Worm (Caenorhabditis elegans) whole organism, L3 larva: Measurements from ENCODE around the gene hda-2.

ENCODE experiments used
- ZK546.5 ChIP-seq: sonication (generic microtip); optimal IDR thresholded peaks from 2 replicates; lab custom pipeline; 2017; ENCODE audit warnings: missing biosample characterization, missing genetic modification characterization
- fkh-10 ChIP-seq: sonication (generic microtip); optimal IDR thresholded peaks from 2 replicates; lab custom pipeline; 2017; ENCODE audit warnings: missing biosample characterization, missing genetic modification reagents, missing genetic modification characterization
- hmg-11 ChIP-seq: sonication (generic microtip); optimal IDR thresholded peaks from 2 replicates; lab custom pipeline; 2016; ENCODE audit warnings: missing genetic modification characterization, missing compliant biosample characterization
- nhr-237 ChIP-seq: fragments of 150-350 bp; optimal IDR thresholded peaks from 2 replicates; lab custom pipeline; 2014; ENCODE audit warnings: missing biosample characterization, missing genetic modification characterization
- skn-1 ChIP-seq: fragments of 150-350 bp; optimal IDR thresholded peaks from 2 replicates; lab custom pipeline; 2014; ENCODE audit warnings: missing biosample characterization, missing genetic modification characterization
- snpc-4 ChIP-seq: fragments of 150-350 bp; optimal IDR thresholded peaks from 2 replicates; lab custom pipeline; 2014; ENCODE audit warnings: missing biosample characterization, missing genetic modification characterization
- ztf-11 ChIP-seq: fragments of 150-350 bp; optimal IDR thresholded peaks from 2 replicates; lab custom pipeline; 2014; ENCODE audit warnings: missing biosample characterization, missing genetic modification characterization

DNA sequence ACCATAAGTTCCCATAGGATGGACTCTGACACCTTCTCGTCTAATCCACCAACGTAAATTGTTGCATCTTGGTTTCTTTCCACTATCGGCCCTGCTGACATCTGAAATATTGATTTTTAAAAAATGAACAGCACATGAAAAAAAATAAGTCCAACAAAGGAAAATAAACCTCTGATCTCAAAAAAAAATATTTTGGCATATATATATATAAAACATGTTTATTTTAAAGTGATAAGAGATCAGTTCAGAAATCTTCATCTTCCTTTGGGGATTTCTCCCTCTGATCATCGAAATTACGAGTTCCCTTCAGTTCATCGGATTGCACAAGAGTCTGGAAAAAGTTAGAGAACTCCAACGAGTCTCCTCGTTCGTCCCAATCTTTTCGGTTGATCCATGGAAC, 13.3 kb upstream of the hda-2 start, which contains the start of gene sap-49:
- no peak for TF ChIP-seq snpc-4
- TF ChIP-seq ZK546.5, result no peak
- TF ChIP-seq skn-1 (tag; lab: Kevin White, UChicago), result no peak
- TF ChIP-seq hmg-11 (tag; lab: Kevin White, UChicago), result no peak
- no peak for TF ChIP-seq ztf-11 (tag; lab: Kevin White, UChicago)
- no peak for TF ChIP-seq fkh-10
- TF ChIP-seq nhr-237 (tag; lab: Kevin White, UChicago), result no peak
